Worm (Caenorhabditis elegans) whole organism, L3 larva: ENCODE data around the gene snpc-3.1.

ENCODE experiments used
- aly-2 ChIP-seq: fragments of 150-350 bp; optimal IDR thresholded peaks from 2 replicates; lab custom pipeline; 2014; ENCODE audit warnings: missing biosample characterization, missing genetic modification characterization
- ama-1 ChIP-seq: fragments of 150-350 bp; optimal IDR thresholded peaks from 2 replicates; lab custom pipeline; 2018
- egl-27 ChIP-seq: sonication (generic microtip); optimal IDR thresholded peaks from 4 replicates; lab custom pipeline; 2017; ENCODE audit warnings: missing biosample characterization, missing genetic modification reagents, missing genetic modification characterization
- jun-1 ChIP-seq: fragments of 150-350 bp; optimal IDR thresholded peaks from 2 replicates; lab custom pipeline; 2014; ENCODE audit warnings: missing biosample characterization, missing genetic modification reagents, missing genetic modification characterization
- lin-39 ChIP-seq: fragments of 150-350 bp; optimal IDR thresholded peaks from 2 replicates; lab custom pipeline; 2018; ENCODE audit warnings: missing biosample characterization, missing genetic modification reagents, missing genetic modification characterization
- nhr-11 ChIP-seq: fragments of 150-350 bp; optimal IDR thresholded peaks from 2 replicates; lab custom pipeline; 2014; ENCODE audit warnings: missing biosample characterization, missing genetic modification characterization
- nhr-25 ChIP-seq: sonication (generic microtip); optimal IDR thresholded peaks from 2 replicates; lab custom pipeline; 2017; ENCODE audit warnings: missing biosample characterization, missing genetic modification characterization
- nhr-28 ChIP-seq: fragments of 150-350 bp; optimal IDR thresholded peaks from 2 replicates; lab custom pipeline; 2014; ENCODE audit warnings: missing biosample characterization, missing genetic modification characterization
- pha-4 ChIP-seq: fragments of 150-350 bp; optimal IDR thresholded peaks from 2 replicates; lab custom pipeline; 2014; ENCODE audit warnings: missing biosample characterization, missing genetic modification reagents, missing genetic modification characterization
- skn-1 ChIP-seq: fragments of 150-350 bp; optimal IDR thresholded peaks from 2 replicates; lab custom pipeline; 2014; ENCODE audit warnings: missing biosample characterization, missing genetic modification characterization
- snpc-4 ChIP-seq: fragments of 150-350 bp; optimal IDR thresholded peaks from 2 replicates; lab custom pipeline; 2014; ENCODE audit warnings: missing biosample characterization, missing genetic modification characterization
- unc-62 ChIP-seq: fragments of 150-350 bp; sonication (generic microtip); optimal IDR thresholded peaks from 4 replicates; lab custom pipeline; 2014; ENCODE audit warnings: missing biosample characterization, missing genetic modification reagents, missing genetic modification characterization
- zag-1 ChIP-seq: fragments of 150-350 bp; optimal IDR thresholded peaks from 2 replicates; lab custom pipeline; 2014; ENCODE audit warnings: missing biosample characterization, missing genetic modification characterization

- TF ChIP-seq skn-1 (tag; lab: Kevin White, UChicago): no peak
- no peak for TF ChIP-seq ama-1 (lab: Kevin White, UChicago)
- TF ChIP-seq snpc-4: no peak
- no peak for TF ChIP-seq lin-39 (tag; lab: Kevin White, UChicago)
- TF ChIP-seq jun-1: no peak
- no peak for TF ChIP-seq aly-2 (tag; lab: Kevin White, UChicago)
- no peak for TF ChIP-seq nhr-25
- TF ChIP-seq pha-4: no peak
- TF ChIP-seq zag-1 (tag; lab: Kevin White, UChicago): no peak
- no peak for TF ChIP-seq unc-62
- no peak for TF ChIP-seq nhr-11
- no peak for TF ChIP-seq egl-27 (tag; lab: Kevin White, UChicago)
- no peak for TF ChIP-seq nhr-28 (tag; lab: Kevin White, UChicago)
Measured at ce11 chrIV:5493692-5494091, 7.6 kb upstream of the snpc-3.1 start, which contains the start of gene B0273.1.
